Worm (Caenorhabditis elegans) whole organism, early embryonic: ENCODE measurements around the gene K08D8.2.

Experiments used
- B0310.2 ChIP-seq: sonication (generic microtip); optimal IDR thresholded peaks from 2 replicates; lab custom pipeline; 2016; ENCODE audit warnings: mild to moderate bottlenecking, missing genetic modification characterization, missing compliant biosample characterization
- aly-1 ChIP-seq: sonication (generic microtip); optimal IDR thresholded peaks from 2 replicates; lab custom pipeline; 2016; ENCODE audit warnings: missing genetic modification characterization, missing compliant biosample characterization
- ama-1 ChIP-seq: fragments of 150-350 bp; optimal IDR thresholded peaks from 2 replicates; lab custom pipeline; 2014
- ceh-13 ChIP-seq: fragments of 200-800 bp; sonication (Bioruptor generic); optimal IDR thresholded peaks from 2 replicates; lab custom pipeline; 2018; ENCODE audit warnings: mild to moderate bottlenecking, missing genetic modification characterization, missing compliant biosample characterization
- ceh-36 ChIP-seq: sonication (generic microtip); optimal IDR thresholded peaks from 2 replicates; lab custom pipeline; 2016; ENCODE audit warnings: missing genetic modification characterization, inconsistent platforms, missing compliant biosample characterization
- ets-7 ChIP-seq: sonication (generic microtip); optimal IDR thresholded peaks from 2 replicates; lab custom pipeline; 2016; ENCODE audit warnings: missing genotype, missing genetic modification characterization, missing compliant biosample characterization
- flt-1 ChIP-seq: fragments of 200-800 bp; sonication (Bioruptor generic); IDR thresholded peaks from 2 replicates; pipeline ENCODE4 v1.3.6; 2022; ENCODE audit warnings: missing genetic modification characterization, missing compliant biosample characterization
- hmg-4 ChIP-seq: fragments of 200-800 bp; sonication (Bioruptor generic); optimal IDR thresholded peaks from 2 replicates; lab custom pipeline; 2018; ENCODE audit warnings: mild to moderate bottlenecking, missing genetic modification characterization, missing compliant biosample characterization
- pes-1 ChIP-seq: fragments of 200-800 bp; sonication (Bioruptor generic); IDR thresholded peaks from 2 replicates; pipeline ENCODE4 v1.3.6; 2022; ENCODE audit warnings: missing genetic modification reagents, missing genetic modification characterization, missing compliant biosample characterization
- scrt-1 ChIP-seq: fragments of 200-800 bp; sonication (Bioruptor generic); IDR thresholded peaks from 2 replicates; pipeline ENCODE4 v1.3.6; 2022; ENCODE audit warnings: missing genetic modification characterization, missing compliant biosample characterization
- tbx-11 ChIP-seq: fragments of 200-800 bp; sonication (Bioruptor generic); IDR thresholded peaks from 2 replicates; pipeline ENCODE4 v1.3.6; 2022; ENCODE audit warnings: missing genetic modification characterization, missing compliant biosample characterization
- tbx-37 ChIP-seq: fragments of 200-800 bp; sonication (Bioruptor generic); conservative IDR thresholded peaks from 2 replicates; pipeline ENCODE4 v1.3.6; 2022; ENCODE audit warnings: missing genetic modification reagents, missing genetic modification characterization, missing compliant biosample characterization
- tra-4 ChIP-seq: sonication (generic microtip); optimal IDR thresholded peaks from 2 replicates; lab custom pipeline; 2017; ENCODE audit warnings: missing genetic modification characterization, missing compliant biosample characterization

DNA sequence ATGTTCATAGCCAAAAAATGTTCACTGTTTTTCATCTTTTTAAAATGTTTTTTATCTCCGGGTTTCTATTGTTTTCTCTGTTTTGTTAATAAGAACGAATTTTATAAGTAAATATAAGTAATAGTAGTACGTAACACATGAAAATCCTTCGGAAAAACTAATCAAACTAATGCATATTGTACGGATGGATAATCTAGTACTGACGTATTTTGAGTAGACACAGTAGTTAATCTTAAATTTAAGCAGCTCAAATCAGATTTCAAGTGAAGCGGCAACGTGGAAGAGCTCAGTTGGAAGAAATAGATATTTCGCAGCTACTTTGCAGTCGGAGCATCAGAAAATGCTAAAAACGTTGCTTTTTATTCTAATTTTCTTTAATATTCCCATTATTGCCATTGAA is 43.1 kb upstream of the K08D8.2 start, which contains the start of gene gcy-18:
- TF ChIP-seq ama-1 (lab: Kevin White, UChicago) (no peak), scrt-1 (GFP tag; lab: Robert Waterston, UW) (no peak), B0310.2 (tag; lab: Kevin White, UChicago) (no peak), tbx-11 (no peak), ceh-13 (GFP tag; lab: Kevin White, UChicago) (no peak), hmg-4 (GFP tag; lab: Kevin White, UChicago) (no peak), aly-1 (tag; lab: Kevin White, UChicago) (no peak), flt-1 (GFP tag; lab: Robert Waterston, UW) (no peak), ceh-36 (tag; lab: Kevin White, UChicago) (no peak), tra-4 (no peak), pes-1 (no peak), ets-7 (tag; lab: Kevin White, UChicago) (no peak), tbx-37 (GFP tag; lab: Robert Waterston, UW) (no peak)
